Worm (Caenorhabditis elegans) whole organism, L4/young adult: ENCODE data around the gene dlat-1.

Experiments used
- dao-5 ChIP-seq: sonication (generic microtip); optimal IDR thresholded peaks from 2 replicates; lab custom pipeline; 2016; ENCODE audit warnings: missing genotype, missing genetic modification characterization, moderate library complexity, missing compliant biosample characterization
- him-1 ChIP-seq: sonication (generic microtip); optimal IDR thresholded peaks from 2 replicates; lab custom pipeline; 2016; ENCODE audit warnings: missing genotype, missing genetic modification reagents, missing genetic modification characterization, missing compliant biosample characterization

DNA sequence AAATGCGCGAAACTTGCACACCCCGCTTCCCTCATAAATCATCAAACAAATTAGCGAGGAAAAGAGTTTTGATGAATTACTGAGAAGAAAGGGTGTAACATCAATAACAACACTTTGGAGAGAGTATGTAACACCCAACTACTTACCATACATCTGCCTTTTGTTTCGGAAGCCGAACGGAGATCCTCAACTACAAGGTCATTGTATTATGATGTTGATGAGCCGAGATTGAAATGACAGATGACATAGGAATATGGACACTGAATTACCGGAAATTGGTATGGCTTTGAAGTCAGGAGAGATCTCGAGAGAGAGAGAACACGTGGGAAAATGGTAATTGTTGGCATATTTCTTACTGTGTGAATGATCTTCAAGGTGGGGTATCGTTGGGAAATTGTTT is 21.1 kb downstream of the dlat-1 start:
- no peak for TF ChIP-seq him-1 (tag; lab: Kevin White, UChicago)
- TF ChIP-seq dao-5: no peak
